Fruit fly (Drosophila melanogaster): ENCODE data around the gene Atu.

The Atu gene

dm6 chr3R:5601044-5601523, 12.1 kb upstream of the Atu start, which contains the start of the genes kra and SecS:
Gene kra (minus strand): TSS chr3R:5601136.
Gene SecS (plus strand): TSS chr3R:5601433.
- TF ChIP-seq tj (GFP tag; optimal IDR thresholded peaks at IDR 0.05) (no peak), toe (GFP tag; optimal IDR thresholded peaks at IDR 0.05) (no peak), CG7101 (tag; optimal IDR thresholded peaks at IDR 0.05) (peak; percentile 70), CG5204 (GFP tag; optimal IDR thresholded peaks at IDR 0.05) (no peak), CG12768 (GFP tag; optimal IDR thresholded peaks at IDR 0.05) (peak; percentile 14), ovo (GFP tag; optimal IDR thresholded peaks at IDR 0.05) (peak; percentile 69), CG1620 (GFP tag; optimal IDR thresholded peaks at IDR 0.05) (peak; percentile 80), cic (GFP tag; optimal IDR thresholded peaks at IDR 0.05) (no peak), Hr96 (GFP tag; optimal IDR thresholded peaks at IDR 0.05) (no peak), CG14711 (tag; optimal IDR thresholded peaks at IDR 0.05) (peak; percentile 60), kay (GFP tag; ENCODE audit: borderline replicate concordance) (peak; percentile 94), Clk (GFP tag; optimal IDR thresholded peaks at IDR 0.05) (peak; percentile 25), Crg-1 (GFP tag; optimal IDR thresholded peaks at IDR 0.05) (peak; percentile 76), CG33017 (tag; optimal IDR thresholded peaks at IDR 0.05) (peak; percentile 41), Mnt (GFP tag; optimal IDR thresholded peaks at IDR 0.05) (no peak), pad (GFP tag; optimal IDR thresholded peaks at IDR 0.05) (no peak), CG7045 (GFP tag; optimal IDR thresholded peaks at IDR 0.05) (peak; percentile 9), CG11617 (GFP tag; optimal IDR thresholded peaks at IDR 0.05) (peak; percentile 81), bab1 (GFP tag; optimal IDR thresholded peaks at IDR 0.05) (peak; percentile 46), cnc (optimal IDR thresholded peaks at IDR 0.05) (no peak)

dm6 chr3R:5606477-5606876, 6.7 kb upstream of the Atu start, which contains the start of gene asl:
Gene asl (minus strand): TSS chr3R:5606543.
- TF ChIP-seq cic (GFP tag; optimal IDR thresholded peaks at IDR 0.05) (peak; percentile 25), CG7045 (GFP tag; optimal IDR thresholded peaks at IDR 0.05) (peak; percentile 44), pad (GFP tag; optimal IDR thresholded peaks at IDR 0.05) (peak; percentile 32), CG12768 (GFP tag; optimal IDR thresholded peaks at IDR 0.05) (peak; percentile 11), Crg-1 (GFP tag; optimal IDR thresholded peaks at IDR 0.05) (no peak), CG1620 (GFP tag; optimal IDR thresholded peaks at IDR 0.05) (peak; percentile 45), Mnt (GFP tag; optimal IDR thresholded peaks at IDR 0.05) (peak; percentile 59), CG14711 (tag; optimal IDR thresholded peaks at IDR 0.05) (peak; percentile 99), bab1 (GFP tag; optimal IDR thresholded peaks at IDR 0.05) (peak; percentile 72), ovo (GFP tag; optimal IDR thresholded peaks at IDR 0.05) (no peak), CG7101 (tag; optimal IDR thresholded peaks at IDR 0.05) (peak; percentile 60), toe (GFP tag; optimal IDR thresholded peaks at IDR 0.05) (no peak), Clk (GFP tag; optimal IDR thresholded peaks at IDR 0.05) (no peak), CG11617 (GFP tag; optimal IDR thresholded peaks at IDR 0.05) (peak; percentile 43), CG33017 (tag; optimal IDR thresholded peaks at IDR 0.05) (peak; percentile 52)

dm6 chr3R:5608422-5608821, 4.7 kb upstream of the Atu start:
- TF ChIP-seq cnc (optimal IDR thresholded peaks at IDR 0.05) (no peak), CG7101 (tag; optimal IDR thresholded peaks at IDR 0.05) (no peak), pad (GFP tag; optimal IDR thresholded peaks at IDR 0.05) (no peak), Mnt (GFP tag; optimal IDR thresholded peaks at IDR 0.05) (no peak), toe (GFP tag; optimal IDR thresholded peaks at IDR 0.05) (no peak), CG12768 (GFP tag; optimal IDR thresholded peaks at IDR 0.05) (no peak), Clk (GFP tag; optimal IDR thresholded peaks at IDR 0.05) (no peak), tj (GFP tag; optimal IDR thresholded peaks at IDR 0.05) (no peak), CG7045 (GFP tag; optimal IDR thresholded peaks at IDR 0.05) (no peak), CG5204 (GFP tag; optimal IDR thresholded peaks at IDR 0.05) (no peak), Crg-1 (GFP tag; optimal IDR thresholded peaks at IDR 0.05) (no peak), cic (GFP tag; optimal IDR thresholded peaks at IDR 0.05) (no peak), CG11617 (GFP tag; optimal IDR thresholded peaks at IDR 0.05) (no peak), CG14711 (tag; optimal IDR thresholded peaks at IDR 0.05) (no peak), CG33017 (tag; optimal IDR thresholded peaks at IDR 0.05) (no peak)

dm6 chr3R:5610656-5611055, 2.5 kb upstream of the Atu start:
- TF ChIP-seq Clk (GFP tag; optimal IDR thresholded peaks at IDR 0.05): no peak
- no peak for TF ChIP-seq cic (GFP tag; optimal IDR thresholded peaks at IDR 0.05)
- TF ChIP-seq CG7045 (GFP tag; optimal IDR thresholded peaks at IDR 0.05): no peak
- TF ChIP-seq ovo (GFP tag; optimal IDR thresholded peaks at IDR 0.05): no peak
- no peak for TF ChIP-seq Crg-1 (GFP tag; optimal IDR thresholded peaks at IDR 0.05)
- no peak for TF ChIP-seq CG5204 (GFP tag; optimal IDR thresholded peaks at IDR 0.05)
- TF ChIP-seq Mnt (GFP tag; optimal IDR thresholded peaks at IDR 0.05): no peak
- no peak for TF ChIP-seq Hr96 (GFP tag; optimal IDR thresholded peaks at IDR 0.05)
- no peak for TF ChIP-seq CG7101 (tag; optimal IDR thresholded peaks at IDR 0.05)
- TF ChIP-seq kay (GFP tag; ENCODE audit: borderline replicate concordance): no peak
- TF ChIP-seq CG1620 (GFP tag; optimal IDR thresholded peaks at IDR 0.05): no peak
- TF ChIP-seq bab1 (GFP tag; optimal IDR thresholded peaks at IDR 0.05): no peak
- TF ChIP-seq CG14711 (tag; optimal IDR thresholded peaks at IDR 0.05): no peak
- no peak for TF ChIP-seq CG12768 (GFP tag; optimal IDR thresholded peaks at IDR 0.05)
- no peak for TF ChIP-seq cnc (optimal IDR thresholded peaks at IDR 0.05)
- TF ChIP-seq tj (GFP tag; optimal IDR thresholded peaks at IDR 0.05): no peak
- no peak for TF ChIP-seq CG11617 (GFP tag; optimal IDR thresholded peaks at IDR 0.05)
- no peak for TF ChIP-seq CG33017 (tag; optimal IDR thresholded peaks at IDR 0.05)
- no peak for TF ChIP-seq toe (GFP tag; optimal IDR thresholded peaks at IDR 0.05)

- peak; percentile 0 for TF ChIP-seq pad (GFP tag; optimal IDR thresholded peaks at IDR 0.05)
- TF ChIP-seq CG1620 (GFP tag; optimal IDR thresholded peaks at IDR 0.05): no peak
Measured at dm6 chr3R:5611167-5611566, 2.0 kb upstream of the Atu start.

dm6 chr3R:5611733-5612132, 1.4 kb upstream of the Atu start:
- no peak for TF ChIP-seq Mnt (GFP tag; optimal IDR thresholded peaks at IDR 0.05)
- no peak for TF ChIP-seq CG12768 (GFP tag; optimal IDR thresholded peaks at IDR 0.05)
- no peak for TF ChIP-seq CG7101 (tag; optimal IDR thresholded peaks at IDR 0.05)
- TF ChIP-seq bab1 (GFP tag; optimal IDR thresholded peaks at IDR 0.05): no peak
- TF ChIP-seq ovo (GFP tag; optimal IDR thresholded peaks at IDR 0.05): no peak
- TF ChIP-seq CG11617 (GFP tag; optimal IDR thresholded peaks at IDR 0.05): no peak
- TF ChIP-seq Crg-1 (GFP tag; optimal IDR thresholded peaks at IDR 0.05): no peak
- no peak for TF ChIP-seq kay (GFP tag; ENCODE audit: borderline replicate concordance)
- TF ChIP-seq pad (GFP tag; optimal IDR thresholded peaks at IDR 0.05): no peak
- TF ChIP-seq CG7045 (GFP tag; optimal IDR thresholded peaks at IDR 0.05): no peak
- TF ChIP-seq CG5204 (GFP tag; optimal IDR thresholded peaks at IDR 0.05): no peak

Data from whole organism, adult.